Worm (Caenorhabditis elegans): ENCODE results near the gene ttr-43.

DNA sequence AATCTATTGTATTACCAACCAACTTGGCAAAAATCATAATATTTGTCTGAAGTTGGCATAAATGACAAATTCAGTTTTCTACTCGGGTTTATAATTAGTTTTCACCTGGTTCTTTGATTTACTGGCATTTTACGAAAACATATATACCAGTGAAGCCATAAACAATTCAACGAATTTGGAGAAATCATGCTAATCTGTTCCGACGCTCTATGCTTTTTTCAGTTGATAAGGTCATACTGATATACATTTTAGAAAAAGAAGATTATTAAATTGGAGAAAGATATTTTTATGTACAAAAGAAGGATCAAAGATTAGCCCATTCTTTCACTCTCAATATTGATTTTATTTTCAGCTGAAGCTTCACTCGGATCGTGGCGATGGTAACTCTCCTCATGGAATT is 3.7 kb downstream of the ttr-43 start:
- TF ChIP-seq flt-1 (GFP tag; IDR thresholded peaks at IDR 0.05) (no peak), tra-4 (tag; optimal IDR thresholded peaks at IDR 0.05) (no peak), ets-7 (tag; optimal IDR thresholded peaks at IDR 0.05) (no peak), ama-1 (optimal IDR thresholded peaks at IDR 0.05) (no peak), pes-1 (GFP tag; IDR thresholded peaks at IDR 0.05) (no peak)

Data from whole organism, early embryonic.